Worm (Caenorhabditis elegans) whole organism, L1 larva: ENCODE data around the gene F37C12.10.
A peak's percentile ranks its signal among the peaks of the same experiment; 100 is the strongest.

ENCODE experiments used
- C16A3.4 ChIP-seq: fragments of 150-350 bp; optimal IDR thresholded peaks from 2 replicates; lab custom pipeline; 2014; ENCODE audit warnings: missing biosample characterization, missing genetic modification characterization
- F16B12.6 ChIP-seq: fragments of 150-350 bp; optimal IDR thresholded peaks from 2 replicates; lab custom pipeline; 2014; ENCODE audit warnings: missing biosample characterization, missing genetic modification characterization
- aha-1 ChIP-seq: fragments of 150-350 bp; optimal IDR thresholded peaks from 2 replicates; lab custom pipeline; 2014; ENCODE audit warnings: missing biosample characterization, missing genetic modification characterization
- ama-1 ChIP-seq: fragments of 150-350 bp; optimal IDR thresholded peaks from 2 replicates; lab custom pipeline; 2014
- ceh-63 ChIP-seq: fragments of 200-800 bp; sonication (Bioruptor generic); optimal IDR thresholded peaks from 2 replicates; lab custom pipeline; 2018; ENCODE audit warnings: mild to moderate bottlenecking, missing genetic modification characterization, missing compliant biosample characterization
- ceh-8 ChIP-seq: fragments of 200-800 bp; sonication (Bioruptor generic); optimal IDR thresholded peaks from 2 replicates; lab custom pipeline; 2018; ENCODE audit warnings: mild to moderate bottlenecking, missing genetic modification characterization, moderate library complexity, missing compliant biosample characterization
- ceh-90 ChIP-seq: sonication (generic microtip); optimal IDR thresholded peaks from 2 replicates; lab custom pipeline; 2016; ENCODE audit warnings: missing genetic modification characterization, missing compliant biosample characterization
- ces-1 ChIP-seq: fragments of 150-350 bp; optimal IDR thresholded peaks from 2 replicates; lab custom pipeline; 2014; ENCODE audit warnings: missing biosample characterization, missing genetic modification reagents, missing genetic modification characterization
- dpl-1 ChIP-seq, 3 experiments: fragments of 150-350 bp in 2 of 3; sonication (generic microtip) in 1 of 3; optimal IDR thresholded peaks; 2 replicates each; lab custom pipeline; 2014 to 2017; ENCODE audit warnings: missing biosample characterization in 3 of 3, missing genetic modification characterization in 3 of 3, missing genetic modification reagents in 3 of 3
- dsc-1 ChIP-seq: sonication (generic microtip); optimal IDR thresholded peaks from 2 replicates; lab custom pipeline; 2016; ENCODE audit warnings: mild to moderate bottlenecking, missing genetic modification characterization, missing compliant biosample characterization
- efl-1 ChIP-seq, 4 experiments: fragments of 150-350 bp; optimal IDR thresholded peaks in 3 of 4; peaks in 1 of 4; 1 replicate in 1 of 4; 2 replicates in 3 of 4; lab custom pipeline; 2014; ENCODE audit warnings: missing biosample characterization in 2 of 4, missing genetic modification characterization in 2 of 4, missing genetic modification reagents in 2 of 4
- efl-3 ChIP-seq: fragments of 200-800 bp; sonication (Bioruptor generic); optimal IDR thresholded peaks from 2 replicates; lab custom pipeline; 2018; ENCODE audit warnings: mild to moderate bottlenecking, missing genetic modification characterization, missing compliant biosample characterization
- egl-13 ChIP-seq: sonication (generic microtip); optimal IDR thresholded peaks from 2 replicates; lab custom pipeline; 2016; ENCODE audit warnings: missing genotype, missing genetic modification reagents, missing genetic modification characterization, missing compliant biosample characterization
- elt-2 ChIP-seq: sonication (generic microtip); optimal IDR thresholded peaks from 2 replicates; lab custom pipeline; 2016; ENCODE audit warnings: missing genetic modification characterization, mild to moderate bottlenecking, inconsistent platforms, missing compliant biosample characterization, missing genetic modification reagents
- elt-3 ChIP-seq, 6 experiments: fragments of 150-350 bp in 1 of 6; sonication (generic microtip); optimal IDR thresholded peaks; 2 replicates each; lab custom pipeline; 2017 to 2018; ENCODE audit warnings: missing biosample characterization in 6 of 6, missing genetic modification characterization in 6 of 6, inconsistent platforms in 1 of 6
- fkh-10 ChIP-seq: sonication (generic microtip); optimal IDR thresholded peaks from 2 replicates; lab custom pipeline; 2017; ENCODE audit warnings: missing biosample characterization, missing genetic modification reagents, missing genetic modification characterization
- fkh-8 ChIP-seq: sonication (generic microtip); optimal IDR thresholded peaks from 2 replicates; lab custom pipeline; 2016; ENCODE audit warnings: mild to moderate bottlenecking, missing genetic modification characterization, missing compliant biosample characterization
- fos-1 ChIP-seq: fragments of 150-350 bp; optimal IDR thresholded peaks from 2 replicates; lab custom pipeline; 2014; ENCODE audit warnings: missing biosample characterization, missing genetic modification characterization
- grh-1 ChIP-seq: fragments of 200-800 bp; sonication (Bioruptor generic); IDR thresholded peaks from 2 replicates; pipeline ENCODE4 v1.3.6; 2022; ENCODE audit warnings: missing genetic modification reagents, missing genetic modification characterization, missing compliant biosample characterization
- hlh-17 ChIP-seq: fragments of 200-800 bp; sonication (Bioruptor generic); optimal IDR thresholded peaks from 2 replicates; lab custom pipeline; 2018; ENCODE audit warnings: missing genetic modification characterization, mild to moderate bottlenecking, missing compliant biosample characterization, moderate library complexity, borderline replicate concordance
- hpl-2 ChIP-seq: fragments of 150-350 bp; optimal IDR thresholded peaks from 2 replicates; lab custom pipeline; 2014; ENCODE audit warnings: missing biosample characterization, missing genetic modification reagents, missing genetic modification characterization
- irx-1 ChIP-seq: sonication (generic microtip); optimal IDR thresholded peaks from 2 replicates; lab custom pipeline; 2016; ENCODE audit warnings: missing genetic modification characterization, missing compliant biosample characterization
- jun-1 ChIP-seq: fragments of 150-350 bp; optimal IDR thresholded peaks from 2 replicates; lab custom pipeline; 2014; ENCODE audit warnings: missing biosample characterization, missing genetic modification reagents, missing genetic modification characterization
- lin-14 ChIP-seq: fragments of 200-800 bp; sonication (Bioruptor generic); optimal IDR thresholded peaks from 2 replicates; lab custom pipeline; 2018; ENCODE audit warnings: mild to moderate bottlenecking, missing genetic modification characterization, moderate library complexity, missing compliant biosample characterization
- lin-15B ChIP-seq: fragments of 150-350 bp; sonication (generic microtip); optimal IDR thresholded peaks from 3 replicates; lab custom pipeline; 2014; ENCODE audit warnings: missing biosample characterization, missing genetic modification characterization
- lin-35 ChIP-seq, 2 experiments: fragments of 150-350 bp; optimal IDR thresholded peaks; 2 replicates each; lab custom pipeline; 2014; ENCODE audit warnings: missing biosample characterization in 2 of 2, missing genetic modification characterization in 2 of 2, missing genetic modification reagents in 2 of 2
- mab-9 ChIP-seq: fragments of 200-800 bp; sonication (Bioruptor generic); IDR thresholded peaks from 2 replicates; pipeline ENCODE4 v1.3.6; 2022; ENCODE audit warnings: missing genetic modification reagents, missing genetic modification characterization, missing compliant biosample characterization
- mdl-1 ChIP-seq, 2 experiments: fragments of 150-350 bp; optimal IDR thresholded peaks; 2 replicates each; lab custom pipeline; 2014 to 2017; ENCODE audit warnings: missing biosample characterization in 2 of 2, missing genetic modification characterization in 2 of 2, inconsistent platforms in 1 of 2
- mef-2 ChIP-seq: fragments of 150-350 bp; optimal IDR thresholded peaks from 2 replicates; lab custom pipeline; 2014; ENCODE audit warnings: missing biosample characterization, missing genetic modification characterization
- nhr-11 ChIP-seq: fragments of 150-350 bp; optimal IDR thresholded peaks from 2 replicates; lab custom pipeline; 2014; ENCODE audit warnings: missing biosample characterization, missing genetic modification characterization
- nhr-12 ChIP-seq: sonication (generic microtip); optimal IDR thresholded peaks from 2 replicates; lab custom pipeline; 2017; ENCODE audit warnings: missing biosample characterization, missing genetic modification characterization
- nhr-19 ChIP-seq: fragments of 200-800 bp; sonication (Bioruptor generic); conservative IDR thresholded peaks from 2 replicates; pipeline ENCODE4 v1.3.6; 2022; ENCODE audit warnings: missing genetic modification characterization, missing compliant biosample characterization
- nhr-28 ChIP-seq: fragments of 150-350 bp; optimal IDR thresholded peaks from 2 replicates; lab custom pipeline; 2014; ENCODE audit warnings: missing biosample characterization, missing genetic modification characterization
- nhr-47 ChIP-seq: sonication (generic microtip); optimal IDR thresholded peaks from 2 replicates; lab custom pipeline; 2016; ENCODE audit warnings: mild to moderate bottlenecking, missing genetic modification characterization, moderate library complexity, missing compliant biosample characterization
- nhr-71 ChIP-seq: sonication (generic microtip); optimal IDR thresholded peaks from 2 replicates; lab custom pipeline; 2016; ENCODE audit warnings: mild to moderate bottlenecking, missing genetic modification characterization, moderate library complexity, missing compliant biosample characterization
- nhr-84 ChIP-seq: sonication (generic microtip); optimal IDR thresholded peaks from 2 replicates; lab custom pipeline; 2017; ENCODE audit warnings: missing biosample characterization, missing genetic modification characterization
- nhr-85 ChIP-seq: sonication (generic microtip); peaks from one replicate; lab custom pipeline; 2016; ENCODE audit warnings: missing genetic modification characterization, inconsistent platforms, missing compliant biosample characterization
- pag-3 ChIP-seq: sonication (generic microtip); optimal IDR thresholded peaks from 2 replicates; lab custom pipeline; 2017; ENCODE audit warnings: missing genetic modification characterization, mild to moderate bottlenecking, missing compliant biosample characterization, antibody characterized with exemption, borderline replicate concordance; ENCODE audit not compliant: insufficient read depth
- pqm-1 ChIP-seq: sonication (generic microtip); optimal IDR thresholded peaks from 3 replicates; lab custom pipeline; 2017; ENCODE audit warnings: missing biosample characterization, missing genetic modification characterization
- rnt-1 ChIP-seq: sonication (generic microtip); optimal IDR thresholded peaks from 2 replicates; lab custom pipeline; 2016; ENCODE audit warnings: mild to moderate bottlenecking, missing genetic modification characterization, moderate library complexity, missing compliant biosample characterization
- skn-1 ChIP-seq: fragments of 150-350 bp; optimal IDR thresholded peaks from 2 replicates; lab custom pipeline; 2014; ENCODE audit warnings: missing biosample characterization, missing genetic modification characterization
- snpc-4 ChIP-seq: fragments of 150-350 bp; optimal IDR thresholded peaks from 2 replicates; lab custom pipeline; 2014; ENCODE audit warnings: missing biosample characterization, missing genetic modification characterization
- snu-23 ChIP-seq: sonication (generic microtip); optimal IDR thresholded peaks from 2 replicates; lab custom pipeline; 2016; ENCODE audit warnings: missing genetic modification characterization, missing compliant biosample characterization
- sox-4 ChIP-seq: sonication (generic microtip); optimal IDR thresholded peaks from 2 replicates; lab custom pipeline; 2016; ENCODE audit warnings: missing genetic modification characterization, missing compliant biosample characterization
- swsn-7 ChIP-seq: sonication (generic microtip); optimal IDR thresholded peaks from 2 replicates; lab custom pipeline; 2016; ENCODE audit warnings: missing genetic modification characterization, missing compliant biosample characterization
- tbx-2 ChIP-seq: sonication (generic microtip); optimal IDR thresholded peaks from 2 replicates; lab custom pipeline; 2016; ENCODE audit warnings: missing genetic modification characterization, missing compliant biosample characterization
- tlp-1 ChIP-seq: fragments of 150-350 bp; optimal IDR thresholded peaks from 2 replicates; lab custom pipeline; 2014; ENCODE audit warnings: missing biosample characterization, missing genetic modification characterization
- unc-130 ChIP-seq: fragments of 150-350 bp; optimal IDR thresholded peaks from 2 replicates; lab custom pipeline; 2017; ENCODE audit warnings: missing biosample characterization, missing genetic modification characterization, inconsistent platforms
- unc-98 ChIP-seq: fragments of 200-800 bp; sonication (Bioruptor generic); IDR thresholded peaks from 2 replicates; pipeline ENCODE4 v1.3.6; 2022; ENCODE audit warnings: missing genetic modification characterization, missing compliant biosample characterization
- vab-15 ChIP-seq: sonication (generic microtip); optimal IDR thresholded peaks from 2 replicates; lab custom pipeline; 2017; ENCODE audit warnings: missing genotype, mild to moderate bottlenecking, missing genetic modification characterization, missing compliant biosample characterization
- zag-1 ChIP-seq: fragments of 150-350 bp; optimal IDR thresholded peaks from 2 replicates; lab custom pipeline; 2014; ENCODE audit warnings: missing biosample characterization, missing genetic modification characterization
- ztf-4 ChIP-seq: fragments of 150-350 bp; optimal IDR thresholded peaks from 2 replicates; lab custom pipeline; 2014; ENCODE audit warnings: missing biosample characterization, missing genetic modification characterization

The F37C12.10 gene

ce11 chrIII:7184022-7184421, 4.2 kb downstream of the F37C12.10 start, which contains the start of gene yju-2 (continued):
- TF ChIP-seq nhr-12 (tag; lab: Kevin White, UChicago) = no peak
- no peak for TF ChIP-seq ceh-63 (GFP tag; lab: Kevin White, UChicago)
- TF ChIP-seq pqm-1 (tag; lab: Kevin White, UChicago) = no peak
- TF ChIP-seq sox-4 (tag; lab: Kevin White, UChicago) = no peak
- peak; percentile 54 for TF ChIP-seq fos-1 (tag; lab: Kevin White, UChicago)
- no peak for TF ChIP-seq unc-98
- TF ChIP-seq nhr-19 = peak; percentile 30
- no peak for TF ChIP-seq ceh-8 (GFP tag; lab: Kevin White, UChicago)
- TF ChIP-seq lin-35 (GFP tag; optimal IDR thresholded peaks at IDR 0.05; lab: Kevin White, UChicago) = peak; percentile 53 to 86
- no peak for TF ChIP-seq tlp-1
- peak; percentile 33 for TF ChIP-seq hpl-2
- TF ChIP-seq elt-2 (tag; lab: Kevin White, UChicago) = no peak
- peak; percentile 28 for TF ChIP-seq ztf-4 (tag; lab: Kevin White, UChicago)
- peak; percentile 67 for TF ChIP-seq nhr-85
- no peak for TF ChIP-seq nhr-11
- no peak for TF ChIP-seq dsc-1
- TF ChIP-seq snpc-4 (tag; lab: Kevin White, UChicago) = no peak
- peak; percentile 59 for TF ChIP-seq skn-1 (tag; lab: Kevin White, UChicago)
- no peak for TF ChIP-seq grh-1 (GFP tag; lab: Robert Waterston, UW)
- TF ChIP-seq zag-1 (tag; lab: Kevin White, UChicago) = no peak
- no peak for TF ChIP-seq nhr-84
- peak; percentile 13 for TF ChIP-seq tbx-2 (tag; lab: Kevin White, UChicago)
- no peak for TF ChIP-seq mdl-1 (tag; optimal IDR thresholded peaks at IDR 0.05; lab: Kevin White, UChicago)
- no peak for TF ChIP-seq ces-1 (GFP tag; lab: Kevin White, UChicago)
- TF ChIP-seq fkh-8 (tag; lab: Kevin White, UChicago) = peak; percentile 33
- no peak for TF ChIP-seq irx-1 (tag; lab: Kevin White, UChicago)
- TF ChIP-seq ama-1 = peak; percentile 31
- TF ChIP-seq nhr-28 (tag; lab: Kevin White, UChicago) = no peak
- TF ChIP-seq lin-15B (tag; lab: Kevin White, UChicago) = peak; percentile 82
- no peak for TF ChIP-seq egl-13 (tag; lab: Kevin White, UChicago)
- TF ChIP-seq mef-2 (tag; lab: Kevin White, UChicago) = no peak
- no peak for TF ChIP-seq fkh-10 (GFP tag; lab: Kevin White, UChicago)
- peak in 1 of 6 experiments; percentile 47 for TF ChIP-seq elt-3 (tag; optimal IDR thresholded peaks at IDR 0.05; lab: Kevin White, UChicago)
- no peak for TF ChIP-seq aha-1 (tag; lab: Kevin White, UChicago)
- TF ChIP-seq nhr-71 (tag; lab: Kevin White, UChicago) = peak; percentile 69
- no peak for TF ChIP-seq jun-1
- TF ChIP-seq lin-14 (GFP tag; lab: Kevin White, UChicago) = peak; percentile 59
- TF ChIP-seq snu-23 (GFP tag; lab: Kevin White, UChicago) = peak; percentile 72
- TF ChIP-seq efl-3 (GFP tag; lab: Kevin White, UChicago) = no peak
- TF ChIP-seq dpl-1 (GFP tag; optimal IDR thresholded peaks at IDR 0.05; lab: Kevin White, UChicago) = peak; percentile 51 to 72 (median 70)
- peak; percentile 1 for TF ChIP-seq vab-15 (tag; lab: Kevin White, UChicago)
- peak; percentile 61 for TF ChIP-seq nhr-47 (tag; lab: Kevin White, UChicago)
- TF ChIP-seq swsn-7 (tag; lab: Kevin White, UChicago) = peak; percentile 27
- peak; percentile 65 for TF ChIP-seq rnt-1 (tag; lab: Kevin White, UChicago)

- TF ChIP-seq mdl-1 (tag; optimal IDR thresholded peaks at IDR 0.05; lab: Kevin White, UChicago) (peak in 1 of 2 experiments; percentile 22), ces-1 (GFP tag; lab: Kevin White, UChicago) (no peak), nhr-84 (no peak), efl-1 (optimal IDR thresholded peaks at IDR 0.05; lab: Kevin White, UChicago) (peak; percentile 19 to 57), efl-1 (GFP tag; optimal IDR thresholded peaks at IDR 0.05 in 1 of 2; lab: Kevin White, UChicago) (peak; percentile 45 to 93), ceh-90 (no peak), unc-130 (peak; percentile 22), C16A3.4 (peak; percentile 50), mab-9 (GFP tag; lab: Robert Waterston, UW) (no peak), vab-15 (tag; lab: Kevin White, UChicago) (no peak), fkh-8 (tag; lab: Kevin White, UChicago) (no peak), F16B12.6 (tag; lab: Kevin White, UChicago) (no peak), hlh-17 (GFP tag; lab: Kevin White, UChicago) (no peak), lin-35 (GFP tag; optimal IDR thresholded peaks at IDR 0.05; lab: Kevin White, UChicago) (peak; percentile 42 to 79), snpc-4 (tag; lab: Kevin White, UChicago) (no peak), elt-3 (tag; optimal IDR thresholded peaks at IDR 0.05; lab: Kevin White, UChicago) (peak in 1 of 6 experiments; percentile 13), egl-13 (tag; lab: Kevin White, UChicago) (no peak), nhr-71 (tag; lab: Kevin White, UChicago) (peak; percentile 41), pag-3 (tag; lab: Kevin White, UChicago) (no peak), aha-1 (tag; lab: Kevin White, UChicago) (no peak)
Measured at ce11 chrIII:7181822-7182221, 6.4 kb downstream of the F37C12.10 start, which contains the start of gene epg-4. epg-4 (plus strand) TSS chrIII:7182167.
